Worm (Caenorhabditis elegans) whole organism, L4 larva: ENCODE measurements around the gene C07A4.3.

Experiments used
- T20F7.1 ChIP-seq: fragments of 200-800 bp; sonication (Bioruptor generic); optimal IDR thresholded peaks from 2 replicates; lab custom pipeline; 2018; ENCODE audit warnings: mild to moderate bottlenecking, missing genetic modification characterization, missing compliant biosample characterization
- ZK546.5 ChIP-seq, 2 experiments: sonication (generic microtip); optimal IDR thresholded peaks; 2 replicates each; lab custom pipeline; 2017; ENCODE audit warnings: missing biosample characterization in 2 of 2, missing genetic modification characterization in 2 of 2
- aha-1 ChIP-seq: fragments of 150-350 bp; peaks from one replicate; lab custom pipeline; 2014; ENCODE audit warnings: missing biosample characterization, missing genetic modification characterization
- arid-1 ChIP-seq: fragments of 200-800 bp; sonication (Bioruptor generic); conservative IDR thresholded peaks from 2 replicates; pipeline ENCODE4 v1.3.6; 2022; ENCODE audit warnings: missing genetic modification reagents, missing genetic modification characterization, missing compliant biosample characterization
- ceh-20 ChIP-seq: fragments of 200-800 bp; sonication (Bioruptor generic); IDR thresholded peaks from 2 replicates; pipeline ENCODE4 v1.3.6; 2022; ENCODE audit warnings: missing genetic modification reagents, missing genetic modification characterization, missing compliant biosample characterization
- ceh-28 ChIP-seq: fragments of 150-350 bp; optimal IDR thresholded peaks from 2 replicates; lab custom pipeline; 2014; ENCODE audit warnings: missing biosample characterization, missing genetic modification reagents, missing genetic modification characterization
- ceh-62 ChIP-seq: sonication (generic microtip); optimal IDR thresholded peaks from 2 replicates; lab custom pipeline; 2017; ENCODE audit warnings: missing biosample characterization, missing genetic modification characterization
- ceh-82 ChIP-seq: sonication (generic microtip); optimal IDR thresholded peaks from 2 replicates; lab custom pipeline; 2017; ENCODE audit warnings: missing biosample characterization, missing genetic modification characterization
- daf-12 ChIP-seq: fragments of 150-350 bp; optimal IDR thresholded peaks from 2 replicates; lab custom pipeline; 2014; ENCODE audit warnings: missing biosample characterization, missing genetic modification reagents, missing genetic modification characterization
- daf-8 ChIP-seq: fragments of 200-800 bp; sonication (Bioruptor generic); IDR thresholded peaks from 2 replicates; pipeline ENCODE4 v1.3.6; 2022; ENCODE audit warnings: missing genetic modification characterization, missing compliant biosample characterization
- dve-1 ChIP-seq: sonication (generic microtip); optimal IDR thresholded peaks from 2 replicates; lab custom pipeline; 2017; ENCODE audit warnings: antibody characterized with exemption, mild to moderate bottlenecking, missing genetic modification characterization, missing compliant biosample characterization; ENCODE audit not compliant: insufficient read depth
- egl-27 ChIP-seq: sonication (generic microtip); optimal IDR thresholded peaks from 3 replicates; lab custom pipeline; 2017; ENCODE audit warnings: missing biosample characterization, missing genetic modification reagents, missing genetic modification characterization
- fkh-10 ChIP-seq: fragments of 150-350 bp; optimal IDR thresholded peaks from 2 replicates; lab custom pipeline; 2014; ENCODE audit warnings: missing biosample characterization, missing genetic modification reagents, missing genetic modification characterization
- gei-8 ChIP-seq: fragments of 200-800 bp; sonication (Bioruptor generic); optimal IDR thresholded peaks from 2 replicates; lab custom pipeline; 2018; ENCODE audit warnings: mild to moderate bottlenecking, missing genetic modification characterization, missing compliant biosample characterization
- hlh-30 ChIP-seq: sonication (generic microtip); optimal IDR thresholded peaks from 2 replicates; lab custom pipeline; 2017; ENCODE audit warnings: antibody characterized with exemption, mild to moderate bottlenecking, missing genetic modification characterization, missing compliant biosample characterization; ENCODE audit not compliant: insufficient read depth
- hmg-1.1 ChIP-seq: fragments of 200-800 bp; sonication (Bioruptor generic); IDR thresholded peaks from 2 replicates; pipeline ENCODE4 v1.3.6; 2022; ENCODE audit warnings: missing genetic modification reagents, missing genetic modification characterization, missing compliant biosample characterization
- lir-3 ChIP-seq: sonication (generic microtip); optimal IDR thresholded peaks from 2 replicates; lab custom pipeline; 2016; ENCODE audit warnings: mild to moderate bottlenecking, missing genetic modification characterization, missing compliant biosample characterization
- mdl-1 ChIP-seq, 2 experiments: fragments of 150-350 bp in 1 of 2; sonication (generic microtip) in 1 of 2; optimal IDR thresholded peaks; 2 replicates each; lab custom pipeline; 2014 to 2017; ENCODE audit warnings: missing biosample characterization in 2 of 2, missing genetic modification characterization in 2 of 2
- mdt-29 ChIP-seq: fragments of 200-800 bp; sonication (Bioruptor generic); IDR thresholded peaks from 2 replicates; pipeline ENCODE4 v1.3.6; 2022; ENCODE audit warnings: missing genetic modification reagents, missing genetic modification characterization, missing compliant biosample characterization
- mxl-2 ChIP-seq: fragments of 200-800 bp; sonication (Bioruptor generic); conservative IDR thresholded peaks from 2 replicates; pipeline ENCODE4 v1.3.6; 2022; ENCODE audit warnings: missing genetic modification reagents, missing genetic modification characterization, missing compliant biosample characterization
- mxl-3 ChIP-seq: fragments of 200-800 bp; sonication (Bioruptor generic); optimal IDR thresholded peaks from 2 replicates; lab custom pipeline; 2018; ENCODE audit warnings: mild to moderate bottlenecking, missing genetic modification characterization, missing compliant biosample characterization
- nhr-102 ChIP-seq: sonication (generic microtip); optimal IDR thresholded peaks from 2 replicates; lab custom pipeline; 2016; ENCODE audit warnings: mild to moderate bottlenecking, missing genetic modification characterization, moderate library complexity, missing compliant biosample characterization
- nhr-111 ChIP-seq: fragments of 200-800 bp; sonication (Bioruptor generic); optimal IDR thresholded peaks from 2 replicates; lab custom pipeline; 2018; ENCODE audit warnings: mild to moderate bottlenecking, missing genetic modification characterization, missing compliant biosample characterization
- nhr-28 ChIP-seq: fragments of 150-350 bp; optimal IDR thresholded peaks from 2 replicates; lab custom pipeline; 2014; ENCODE audit warnings: missing biosample characterization, missing genetic modification characterization
- nhr-41 ChIP-seq: fragments of 200-800 bp; sonication (Bioruptor generic); IDR thresholded peaks from 2 replicates; pipeline ENCODE4 v1.3.6; 2022; ENCODE audit warnings: missing genetic modification reagents, missing genetic modification characterization, missing compliant biosample characterization
- nhr-77 ChIP-seq: fragments of 150-350 bp; optimal IDR thresholded peaks from 2 replicates; lab custom pipeline; 2014; ENCODE audit warnings: missing biosample characterization, missing genetic modification characterization
- skn-1 ChIP-seq: fragments of 150-350 bp; optimal IDR thresholded peaks from 2 replicates; lab custom pipeline; 2014; ENCODE audit warnings: missing biosample characterization, missing genetic modification characterization
- snpc-1.2 ChIP-seq: fragments of 200-800 bp; sonication (Bioruptor generic); IDR thresholded peaks from 2 replicates; pipeline ENCODE4 v1.3.6; 2022; ENCODE audit warnings: missing genetic modification reagents, missing genetic modification characterization, missing compliant biosample characterization
- tag-97 ChIP-seq: fragments of 200-800 bp; sonication (Bioruptor generic); IDR thresholded peaks from 2 replicates; pipeline ENCODE4 v1.3.6; 2022; ENCODE audit warnings: missing genetic modification characterization, missing compliant biosample characterization
- unc-62 ChIP-seq, 3 experiments: fragments of 150-350 bp in 1 of 3; sonication (generic microtip); optimal IDR thresholded peaks in 2 of 3; peaks in 1 of 3; 1 replicate in 1 of 3; 2 replicates in 2 of 3; lab custom pipeline; 2014 to 2017; ENCODE audit warnings: missing biosample characterization in 3 of 3, missing genetic modification characterization in 3 of 3, missing genetic modification reagents in 3 of 3, missing genotype in 1 of 3
- vab-7 ChIP-seq: fragments of 200-800 bp; sonication (Bioruptor generic); IDR thresholded peaks from 2 replicates; pipeline ENCODE4 v1.3.6; 2022; ENCODE audit warnings: missing genetic modification reagents, missing genetic modification characterization, missing compliant biosample characterization
- zag-1 ChIP-seq: fragments of 150-350 bp; optimal IDR thresholded peaks from 2 replicates; lab custom pipeline; 2014; ENCODE audit warnings: missing biosample characterization, missing genetic modification characterization

The C07A4.3 gene

DNA sequence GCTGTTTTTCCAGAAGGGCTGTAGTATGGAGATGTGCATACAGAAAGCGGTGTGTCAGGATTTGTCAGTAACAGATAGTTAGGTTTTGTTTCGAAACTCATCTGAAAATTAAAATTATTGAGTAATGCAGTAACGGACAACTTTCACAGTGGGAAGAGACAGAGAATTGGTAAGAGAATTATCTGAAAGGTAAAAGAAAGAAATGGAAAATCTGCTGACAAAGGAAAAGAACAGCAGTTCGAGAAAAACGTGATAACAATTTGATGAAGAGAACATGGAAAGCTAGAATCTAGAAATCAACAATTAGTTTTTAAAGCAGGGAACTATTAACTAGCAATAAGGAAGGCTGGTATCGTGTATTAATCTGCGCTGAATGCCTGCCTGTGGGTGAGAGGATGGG is 30.5 kb downstream of the C07A4.3 start, which contains the start of gene sex-1:
Gene sex-1 (minus strand): TSS at position 101 of the 400 bp plus-strand sequence.
- TF ChIP-seq fkh-10 (no peak), ceh-28 (tag; lab: Kevin White, UChicago) (no peak), hmg-1.1 (GFP tag; lab: Robert Waterston, UW) (no peak), T20F7.1 (GFP tag; lab: Kevin White, UChicago) (no peak), daf-8 (GFP tag; lab: Robert Waterston, UW) (no peak), lir-3 (tag; lab: Kevin White, UChicago) (no peak), egl-27 (no peak), nhr-111 (GFP tag; lab: Kevin White, UChicago) (no peak), mxl-2 (GFP tag; lab: Robert Waterston, UW) (no peak), ceh-62 (tag; lab: Kevin White, UChicago) (no peak), aha-1 (tag; lab: Kevin White, UChicago) (no peak), ceh-82 (tag; lab: Kevin White, UChicago) (no peak), arid-1 (GFP tag; lab: Robert Waterston, UW) (no peak), snpc-1.2 (GFP tag; lab: Robert Waterston, UW) (no peak), mdt-29 (no peak), ceh-20 (GFP tag; lab: Robert Waterston, UW) (no peak)

DNA sequence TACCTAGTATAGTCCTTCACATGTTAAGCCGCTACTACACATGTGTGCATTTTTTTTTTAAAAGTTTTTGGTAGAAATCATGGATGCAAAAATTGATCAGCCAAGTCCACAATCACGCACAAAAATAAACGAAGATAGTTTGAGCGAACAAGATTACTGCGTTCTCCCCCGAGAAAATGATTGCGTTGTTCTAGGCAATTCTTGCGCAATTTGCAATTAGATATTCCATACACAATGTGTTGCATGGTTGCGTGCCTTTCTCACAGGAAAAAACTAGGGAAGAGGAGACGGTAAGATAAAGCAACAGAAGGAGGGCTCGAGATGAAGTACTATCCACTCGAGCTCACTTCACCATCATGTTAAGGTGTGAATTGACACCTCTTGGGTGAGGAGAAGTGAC is 31.2 kb downstream of the C07A4.3 start:
- TF ChIP-seq ZK546.5 (tag; optimal IDR thresholded peaks at IDR 0.05; lab: Kevin White, UChicago) (no peak), daf-12 (no peak), nhr-41 (no peak), zag-1 (no peak), unc-62 (GFP tag; optimal IDR thresholded peaks at IDR 0.05 in 1 of 2; lab: Kevin White, UChicago) (peak in 1 of 2 experiments; percentile 69), unc-62 (tag; optimal IDR thresholded peaks at IDR 0.05; lab: Kevin White, UChicago) (no peak), tag-97 (GFP tag; lab: Robert Waterston, UW) (0 out of 2 replicates have a peak, but pooled peaks have one; percentile 7), ceh-62 (tag; lab: Kevin White, UChicago) (no peak), nhr-77 (tag; lab: Kevin White, UChicago) (no peak)

DNA sequence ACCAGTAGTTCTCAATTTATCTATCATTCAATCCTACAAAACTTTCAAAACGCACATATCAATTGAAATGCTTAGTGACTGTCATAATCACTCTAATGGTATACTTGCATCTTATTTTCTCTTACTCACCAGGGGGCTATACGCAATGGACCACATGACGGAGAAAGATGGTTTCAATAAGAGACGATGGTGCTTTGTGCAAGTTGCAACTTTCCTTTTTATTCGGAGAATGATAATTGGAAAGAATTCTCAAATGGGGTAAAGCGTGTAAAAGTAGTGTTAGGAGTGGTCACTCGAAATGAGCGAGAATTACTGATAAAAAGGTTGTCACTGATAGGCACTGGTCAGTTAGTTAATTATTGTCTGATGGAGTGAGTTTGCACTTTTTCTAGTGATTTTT is 33.7 kb downstream of the C07A4.3 start:
- TF ChIP-seq mdl-1 (tag; optimal IDR thresholded peaks at IDR 0.05; lab: Kevin White, UChicago) (no peak), aha-1 (tag; lab: Kevin White, UChicago) (peak; percentile 86), unc-62 (GFP tag; optimal IDR thresholded peaks at IDR 0.05 in 1 of 2; lab: Kevin White, UChicago) (peak in 1 of 2 experiments; percentile 20), unc-62 (tag; optimal IDR thresholded peaks at IDR 0.05; lab: Kevin White, UChicago) (no peak)

DNA sequence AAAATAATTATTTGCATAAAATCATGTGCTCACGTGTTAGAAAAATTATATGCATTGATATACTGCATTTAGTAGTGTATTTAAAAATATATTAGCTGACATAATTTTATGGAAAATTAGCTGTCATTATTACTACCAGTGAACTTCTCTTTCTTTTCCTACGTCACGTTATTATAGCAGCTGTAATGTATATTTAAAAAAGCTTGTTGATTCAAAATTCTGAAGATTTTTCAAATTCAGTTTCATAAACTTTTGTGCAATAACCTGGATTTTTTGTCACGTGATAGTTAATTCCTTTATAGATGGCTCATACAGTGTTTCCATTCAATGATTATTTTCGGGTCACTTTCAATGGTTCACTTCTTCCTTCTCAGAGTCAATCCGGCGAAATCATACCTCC is 37.7 kb downstream of the C07A4.3 start, which contains the start of gene F44A6.3:
Gene F44A6.3 (plus strand): TSS at position 301 of the 400 bp plus-strand sequence.
- no peak for TF ChIP-seq nhr-77 (tag; lab: Kevin White, UChicago)
- no peak for TF ChIP-seq gei-8
- TF ChIP-seq daf-8 (GFP tag; lab: Robert Waterston, UW): no peak
- no peak for TF ChIP-seq nhr-102 (tag; lab: Kevin White, UChicago)
- no peak for TF ChIP-seq vab-7 (GFP tag; lab: Robert Waterston, UW)

DNA sequence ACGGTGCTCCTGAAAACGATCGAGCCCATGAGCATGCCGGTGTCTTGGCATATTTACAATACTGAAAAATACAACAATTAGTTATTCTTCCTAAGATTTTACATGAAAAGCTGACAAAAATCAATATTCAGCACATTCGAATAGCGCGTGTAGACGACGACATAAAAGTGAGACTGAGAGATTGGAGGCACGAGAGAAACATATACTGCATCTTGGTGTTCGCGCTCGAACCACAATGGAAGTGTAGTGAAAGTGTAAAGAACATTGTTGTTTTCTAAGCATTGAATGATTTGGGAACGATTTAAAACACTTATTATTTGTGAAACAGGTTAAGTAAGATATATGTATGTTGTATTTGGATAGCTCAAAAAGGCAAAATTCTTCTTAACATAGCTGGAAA is 40.6 kb downstream of the C07A4.3 start, which contains the start of gene F44A6.4:
Gene F44A6.4 (minus strand): TSS at position 67 of the 400 bp plus-strand sequence.
- TF ChIP-seq hmg-1.1 (GFP tag; lab: Robert Waterston, UW) (0 out of 2 replicates have a peak, but pooled peaks have one; percentile 21), T20F7.1 (GFP tag; lab: Kevin White, UChicago) (no peak), mdl-1 (tag; optimal IDR thresholded peaks at IDR 0.05; lab: Kevin White, UChicago) (peak in 1 of 2 experiments; percentile 49), skn-1 (tag; lab: Kevin White, UChicago) (no peak), dve-1 (peak; percentile 5), mxl-3 (GFP tag; lab: Kevin White, UChicago) (peak; percentile 26), hlh-30 (tag; lab: Kevin White, UChicago) (peak; percentile 58), nhr-28 (tag; lab: Kevin White, UChicago) (peak; percentile 60)
